Fruit fly (Drosophila melanogaster) whole organism, adult: Measurements from ENCODE around the gene CG15865.

Source experiments
- CG12768 ChIP-seq: fragments of 200-800 bp; sonication (Bioruptor generic); optimal IDR thresholded peaks from 2 replicates; lab custom pipeline; 2017; ENCODE audit warnings: missing biosample characterization, missing genetic modification characterization, mild to moderate bottlenecking, moderate library complexity, missing genetic modification reagents
- tj ChIP-seq: fragments of 200-800 bp; sonication (Bioruptor generic); optimal IDR thresholded peaks from 3 replicates; lab custom pipeline; 2017; ENCODE audit warnings: missing biosample characterization, mild to moderate bottlenecking, missing genetic modification characterization, moderate library complexity

- no peak for TF ChIP-seq tj (GFP tag; lab: Kevin White, UChicago)
- no peak for TF ChIP-seq CG12768 (GFP tag; lab: Kevin White, UChicago)
Observed at dm6 chrX:16651098-16651497, 13.2 kb downstream of the CG15865 start, which contains the start of the genes CG32573 and CG42512.
